Worm (Caenorhabditis elegans) whole organism, L4/young adult: ENCODE results near the gene adbp-1.

ENCODE experiments used
- dao-5 ChIP-seq: sonication (generic microtip); optimal IDR thresholded peaks from 2 replicates; lab custom pipeline; 2016; ENCODE audit warnings: missing genotype, missing genetic modification characterization, moderate library complexity, missing compliant biosample characterization
- him-1 ChIP-seq: sonication (generic microtip); optimal IDR thresholded peaks from 2 replicates; lab custom pipeline; 2016; ENCODE audit warnings: missing genotype, missing genetic modification reagents, missing genetic modification characterization, missing compliant biosample characterization

DNA sequence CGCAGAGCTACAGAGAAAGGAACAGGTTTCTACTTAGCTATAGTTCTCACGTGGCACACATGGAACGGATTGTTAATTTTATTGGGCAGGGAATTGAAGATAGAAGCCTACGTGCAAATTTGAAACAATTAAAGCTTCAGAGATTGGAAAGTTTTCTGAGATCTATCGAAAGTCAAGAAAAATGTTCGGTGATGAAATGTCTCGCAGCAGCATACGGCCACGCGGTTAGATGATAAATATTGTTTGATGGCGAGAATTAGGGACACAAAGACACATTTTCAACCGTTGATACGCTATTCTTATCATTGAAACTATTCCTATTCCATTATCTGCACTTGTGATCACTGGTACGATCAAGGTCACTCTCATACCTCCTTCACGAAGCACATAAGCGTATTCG is 28.6 kb downstream of the adbp-1 start:
- TF ChIP-seq him-1 (tag; lab: Kevin White, UChicago), result no peak
- TF ChIP-seq dao-5 (tag; lab: Kevin White, UChicago), result no peak
